Worm (Caenorhabditis elegans) whole organism, L2 larva: ENCODE data around the gene Y49F6B.6.
"Not testable (repeated sequence)": the region's sequence is repeated elsewhere in the genome, so short reads cannot be mapped to it uniquely, and the experiment has no call there.

Experiments used
- R02D3.7 ChIP-seq: fragments of 150-350 bp; optimal IDR thresholded peaks from 2 replicates; lab custom pipeline; 2014; ENCODE audit warnings: missing biosample characterization, missing genetic modification characterization
- Y55F3AM.14 ChIP-seq: fragments of 200-800 bp; sonication (Bioruptor generic); optimal IDR thresholded peaks from 2 replicates; lab custom pipeline; 2018; ENCODE audit warnings: mild to moderate bottlenecking, missing genetic modification characterization, missing compliant biosample characterization
- ZK546.5 ChIP-seq: sonication (generic microtip); optimal IDR thresholded peaks from 2 replicates; lab custom pipeline; 2017; ENCODE audit warnings: missing biosample characterization, missing genetic modification characterization
- alr-1 ChIP-seq: fragments of 150-350 bp; optimal IDR thresholded peaks from 2 replicates; lab custom pipeline; 2014; ENCODE audit warnings: missing biosample characterization, missing genetic modification characterization
- ama-1 ChIP-seq: fragments of 150-350 bp; optimal IDR thresholded peaks from 2 replicates; lab custom pipeline; 2018; ENCODE audit warnings: inconsistent platforms
- ceh-16 ChIP-seq: fragments of 150-350 bp; optimal IDR thresholded peaks from 2 replicates; lab custom pipeline; 2014; ENCODE audit warnings: missing biosample characterization, missing genetic modification characterization
- ceh-82 ChIP-seq: fragments of 150-350 bp; optimal IDR thresholded peaks from 2 replicates; lab custom pipeline; 2014; ENCODE audit warnings: missing biosample characterization, missing genetic modification characterization
- crh-2 ChIP-seq: sonication (generic microtip); optimal IDR thresholded peaks from 2 replicates; lab custom pipeline; 2017; ENCODE audit warnings: missing biosample characterization, missing genetic modification characterization
- egl-27 ChIP-seq: sonication (generic microtip); optimal IDR thresholded peaks from 3 replicates; lab custom pipeline; 2017; ENCODE audit warnings: missing biosample characterization, missing genetic modification reagents, missing genetic modification characterization
- elt-1 ChIP-seq: fragments of 150-350 bp; optimal IDR thresholded peaks from 2 replicates; lab custom pipeline; 2014; ENCODE audit warnings: missing biosample characterization, missing genetic modification characterization
- elt-3 ChIP-seq: sonication (generic microtip); optimal IDR thresholded peaks from 2 replicates; lab custom pipeline; 2017; ENCODE audit warnings: missing biosample characterization, missing genetic modification characterization
- fos-1 ChIP-seq: fragments of 150-350 bp; optimal IDR thresholded peaks from 2 replicates; lab custom pipeline; 2014; ENCODE audit warnings: missing biosample characterization, missing genetic modification characterization
- lin-13 ChIP-seq: fragments of 150-350 bp; optimal IDR thresholded peaks from 2 replicates; lab custom pipeline; 2014; ENCODE audit warnings: missing biosample characterization, missing genetic modification reagents, missing genetic modification characterization
- lsy-2 ChIP-seq, 2 experiments: fragments of 150-350 bp in 1 of 2; sonication (generic microtip) in 1 of 2; optimal IDR thresholded peaks; 2 replicates each; lab custom pipeline; 2014 to 2017; ENCODE audit warnings: missing biosample characterization in 2 of 2, missing genetic modification characterization in 2 of 2
- mab-5 ChIP-seq: fragments of 150-350 bp; optimal IDR thresholded peaks from 2 replicates; lab custom pipeline; 2014; ENCODE audit warnings: missing biosample characterization, missing genetic modification characterization
- mbf-1 ChIP-seq: sonication (generic microtip); optimal IDR thresholded peaks from 2 replicates; lab custom pipeline; 2017; ENCODE audit warnings: missing biosample characterization, missing genetic modification characterization
- mdl-1 ChIP-seq, 2 experiments: fragments of 150-350 bp in 1 of 2; sonication (generic microtip) in 1 of 2; optimal IDR thresholded peaks; 2 replicates each; lab custom pipeline; 2017; ENCODE audit warnings: missing biosample characterization in 2 of 2, missing genetic modification characterization in 2 of 2
- nhr-10 ChIP-seq: sonication (generic microtip); optimal IDR thresholded peaks from 2 replicates; lab custom pipeline; 2017; ENCODE audit warnings: missing biosample characterization, missing genetic modification characterization
- nhr-11 ChIP-seq: fragments of 150-350 bp; optimal IDR thresholded peaks from 2 replicates; lab custom pipeline; 2014; ENCODE audit warnings: missing biosample characterization, missing genetic modification characterization
- nhr-129 ChIP-seq: fragments of 150-350 bp; optimal IDR thresholded peaks from 2 replicates; lab custom pipeline; 2014; ENCODE audit warnings: missing biosample characterization, missing genetic modification characterization
- nhr-21 ChIP-seq: fragments of 150-350 bp; optimal IDR thresholded peaks from 2 replicates; lab custom pipeline; 2014; ENCODE audit warnings: missing biosample characterization, missing genetic modification characterization
- nhr-23 ChIP-seq: fragments of 150-350 bp; optimal IDR thresholded peaks from 2 replicates; lab custom pipeline; 2014; ENCODE audit warnings: missing biosample characterization, missing genetic modification reagents, missing genetic modification characterization
- nhr-25 ChIP-seq: fragments of 150-350 bp; sonication (generic microtip); optimal IDR thresholded peaks from 3 replicates; lab custom pipeline; 2014; ENCODE audit warnings: missing biosample characterization, missing genetic modification characterization
- nhr-77 ChIP-seq: fragments of 150-350 bp; optimal IDR thresholded peaks from 2 replicates; lab custom pipeline; 2014; ENCODE audit warnings: missing biosample characterization, missing genetic modification characterization
- peb-1 ChIP-seq: fragments of 150-350 bp; optimal IDR thresholded peaks from 2 replicates; lab custom pipeline; 2014; ENCODE audit warnings: missing biosample characterization, missing genetic modification characterization
- sma-3 ChIP-seq: sonication (generic microtip); optimal IDR thresholded peaks from 2 replicates; lab custom pipeline; 2016; ENCODE audit warnings: missing genetic modification reagents, missing genetic modification characterization, missing compliant biosample characterization
- sma-9 ChIP-seq, 2 experiments: fragments of 150-350 bp in 1 of 2; sonication (generic microtip) in 1 of 2; optimal IDR thresholded peaks; 2 replicates each; lab custom pipeline; 2014 to 2016; ENCODE audit warnings: missing genetic modification characterization in 2 of 2, mild to moderate bottlenecking in 1 of 2, missing biosample characterization in 1 of 2, missing compliant biosample characterization in 1 of 2, missing genetic modification reagents in 1 of 2, moderate library complexity in 1 of 2
- snpc-4 ChIP-seq: fragments of 150-350 bp; optimal IDR thresholded peaks from 2 replicates; lab custom pipeline; 2014; ENCODE audit warnings: missing biosample characterization, missing genetic modification characterization
- unc-39 ChIP-seq: fragments of 150-350 bp; optimal IDR thresholded peaks from 2 replicates; lab custom pipeline; 2014; ENCODE audit warnings: missing biosample characterization, missing genetic modification characterization
- unc-55 ChIP-seq: fragments of 150-350 bp; sonication (generic microtip); optimal IDR thresholded peaks from 3 replicates; lab custom pipeline; 2014; ENCODE audit warnings: missing biosample characterization, missing genetic modification reagents, missing genetic modification characterization
- unc-62 ChIP-seq: fragments of 150-350 bp; optimal IDR thresholded peaks from 2 replicates; lab custom pipeline; 2014; ENCODE audit warnings: missing biosample characterization, missing genetic modification reagents, missing genetic modification characterization
- ztf-11 ChIP-seq: sonication (generic microtip); optimal IDR thresholded peaks from 2 replicates; lab custom pipeline; 2017; ENCODE audit warnings: missing biosample characterization, missing genetic modification characterization

Y49F6B.6 gene

ce11 chrII:3461586-3461985 is 11.3 kb upstream of the Y49F6B.6 start, which contains the start of gene C16C8.8:
C16C8.8 (minus strand) TSS chrII:3461686.
- TF ChIP-seq ceh-82 (tag; lab: Kevin White, UChicago) (no peak), mbf-1 (tag; lab: Kevin White, UChicago) (no peak), elt-3 (tag; lab: Kevin White, UChicago) (no peak), egl-27 (no peak), nhr-21 (tag; lab: Kevin White, UChicago) (no peak), lin-13 (GFP tag; lab: Kevin White, UChicago) (no peak), snpc-4 (no peak), nhr-10 (tag; lab: Kevin White, UChicago) (no peak), elt-1 (tag; lab: Kevin White, UChicago) (no peak), sma-9 (GFP tag; optimal IDR thresholded peaks at IDR 0.05; lab: Kevin White, UChicago) (no peak), sma-9 (tag; optimal IDR thresholded peaks at IDR 0.05; lab: Kevin White, UChicago) (no peak)

- TF ChIP-seq unc-55 (GFP tag; lab: Kevin White, UChicago) (no peak), sma-9 (GFP tag; optimal IDR thresholded peaks at IDR 0.05; lab: Kevin White, UChicago) (no peak), sma-9 (tag; optimal IDR thresholded peaks at IDR 0.05; lab: Kevin White, UChicago) (no peak), lsy-2 (tag; optimal IDR thresholded peaks at IDR 0.05; lab: Kevin White, UChicago) (no peak), mdl-1 (tag; optimal IDR thresholded peaks at IDR 0.05; lab: Kevin White, UChicago) (no peak), R02D3.7 (tag; lab: Kevin White, UChicago) (no peak), fos-1 (tag; lab: Kevin White, UChicago) (no peak), crh-2 (tag; lab: Kevin White, UChicago) (no peak), unc-62 (GFP tag; lab: Kevin White, UChicago) (no peak), mbf-1 (tag; lab: Kevin White, UChicago) (no peak), ztf-11 (no peak), nhr-23 (tag; lab: Kevin White, UChicago) (no peak), lin-13 (GFP tag; lab: Kevin White, UChicago) (no peak), ceh-16 (tag; lab: Kevin White, UChicago) (no peak), nhr-77 (no peak), elt-1 (tag; lab: Kevin White, UChicago) (no peak), Y55F3AM.14 (GFP tag; lab: Kevin White, UChicago) (no peak), ama-1 (lab: Kevin White, UChicago) (no peak)
These were observed 9.8 kb upstream of the Y49F6B.6 start, which contains the start of gene C16C8.9 for ce11 chrII:3463097-3463496. C16C8.9 (minus strand) TSS chrII:3463197.

DNA sequence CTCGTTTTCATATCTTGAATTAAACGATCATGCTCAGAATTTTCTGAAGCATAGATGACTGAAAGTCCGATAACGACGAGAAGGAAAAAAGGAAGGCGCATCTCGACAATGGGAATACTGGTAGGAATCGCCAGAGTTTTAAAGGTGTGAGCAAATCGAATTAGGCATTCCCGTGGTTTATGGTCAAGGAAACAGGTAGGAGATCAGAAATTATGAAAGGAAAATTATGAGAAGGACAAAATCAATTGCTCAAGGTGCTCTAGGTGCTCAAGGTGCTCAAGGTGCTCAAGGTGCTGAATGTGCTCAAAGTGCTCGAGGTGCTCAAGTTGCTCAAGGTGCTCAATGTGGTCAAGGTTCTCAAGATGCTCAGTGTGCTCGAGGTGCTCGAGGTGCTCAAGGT is 8.3 kb upstream of the Y49F6B.6 start, which contains the start of gene C16C8.10:
Gene C16C8.10, minus strand, starts transcription at position 101 of the 400 bp plus-strand sequence.
- not testable (repeated sequence) for TF ChIP-seq fos-1, unc-39, nhr-10 (tag; lab: Kevin White, UChicago)

DNA sequence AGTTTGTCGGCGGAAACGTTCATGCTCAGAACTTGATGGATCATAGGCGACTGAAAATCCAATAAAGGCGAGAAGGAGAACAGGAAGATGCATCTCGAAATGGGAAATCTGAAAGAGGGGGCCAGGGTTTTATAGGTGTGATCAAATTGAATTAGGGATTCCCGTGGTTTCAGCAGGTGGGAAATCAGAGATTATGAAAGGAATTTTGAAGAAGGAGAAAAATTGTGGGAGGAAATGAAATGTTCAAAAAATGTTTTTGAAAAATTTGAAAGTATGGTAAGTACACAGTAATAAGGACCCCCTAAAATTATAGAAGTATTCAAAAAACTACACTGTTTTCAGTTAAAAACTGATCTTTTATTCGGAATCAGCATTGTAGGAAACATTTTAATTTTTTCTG is 2.4 kb upstream of the Y49F6B.6 start, which contains the start of gene Y49F6B.20:
Gene Y49F6B.20, minus strand, starts transcription at position 101 of the 400 bp plus-strand sequence.
- TF ChIP-seq sma-3 (GFP tag; lab: Kevin White, UChicago) (no peak), mdl-1 (tag; optimal IDR thresholded peaks at IDR 0.05; lab: Kevin White, UChicago) (no peak), lsy-2 (tag; optimal IDR thresholded peaks at IDR 0.05; lab: Kevin White, UChicago) (no peak), peb-1 (tag; lab: Kevin White, UChicago) (no peak)

DNA sequence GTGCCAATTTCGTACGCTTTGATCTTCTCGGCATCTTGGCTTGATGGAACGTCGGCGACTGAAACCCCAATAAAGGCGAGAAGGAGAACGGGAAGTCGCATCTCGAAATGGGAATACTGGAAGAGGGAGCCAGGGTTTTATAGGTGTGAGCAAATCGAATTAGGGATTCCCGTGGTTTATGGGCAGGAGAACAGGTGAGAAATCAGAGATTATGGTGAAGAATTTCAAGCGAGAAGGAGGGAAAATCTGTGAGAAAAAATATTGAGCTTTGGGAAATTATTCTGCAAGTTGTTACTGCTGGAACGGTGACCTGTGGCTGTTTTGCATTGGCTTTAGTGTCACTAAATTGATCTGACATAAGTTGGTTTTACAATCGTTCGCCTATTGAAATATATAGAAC is 1.3 kb upstream of the Y49F6B.6 start, which contains the start of gene Y49F6B.13:
Gene Y49F6B.13, minus strand, starts transcription at position 101 of the 400 bp plus-strand sequence.
- TF ChIP-seq snpc-4 (no peak), mab-5 (tag; lab: Kevin White, UChicago) (no peak), crh-2 (tag; lab: Kevin White, UChicago) (no peak), peb-1 (tag; lab: Kevin White, UChicago) (no peak), nhr-25 (tag; lab: Kevin White, UChicago) (no peak), egl-27 (no peak), nhr-129 (tag; lab: Kevin White, UChicago) (no peak), alr-1 (tag; lab: Kevin White, UChicago) (no peak), lsy-2 (tag; optimal IDR thresholded peaks at IDR 0.05; lab: Kevin White, UChicago) (no peak), unc-39 (tag; lab: Kevin White, UChicago) (no peak), ZK546.5 (no peak), unc-62 (GFP tag; lab: Kevin White, UChicago) (no peak), mdl-1 (tag; optimal IDR thresholded peaks at IDR 0.05; lab: Kevin White, UChicago) (no peak), sma-9 (GFP tag; optimal IDR thresholded peaks at IDR 0.05; lab: Kevin White, UChicago) (no peak), sma-9 (tag; optimal IDR thresholded peaks at IDR 0.05; lab: Kevin White, UChicago) (no peak), nhr-11 (tag; lab: Kevin White, UChicago) (no peak)
